Worm (Caenorhabditis elegans) whole organism, late embryonic: Measurements from ENCODE around the gene R06F6.12.

Experiments used
- K02D7.2 ChIP-seq: sonication (generic microtip); optimal IDR thresholded peaks from 2 replicates; lab custom pipeline; 2017; ENCODE audit warnings: mild to moderate bottlenecking, missing genetic modification characterization, missing compliant biosample characterization
- K09A11.1 ChIP-seq: sonication (generic microtip); optimal IDR thresholded peaks from 2 replicates; lab custom pipeline; 2017; ENCODE audit warnings: antibody characterized with exemption, mild to moderate bottlenecking, missing genetic modification characterization, missing compliant biosample characterization; ENCODE audit not compliant: insufficient read depth
- T23F11.4 ChIP-seq: fragments of 200-800 bp; sonication (Bioruptor generic); optimal IDR thresholded peaks from 2 replicates; lab custom pipeline; 2018; ENCODE audit warnings: mild to moderate bottlenecking, missing genetic modification characterization, missing compliant biosample characterization
- Y22D7AL.16 ChIP-seq: sonication (generic microtip); optimal IDR thresholded peaks from 2 replicates; lab custom pipeline; 2016; ENCODE audit warnings: missing genetic modification characterization, missing compliant biosample characterization
- ahr-1 ChIP-seq: sonication (generic microtip); optimal IDR thresholded peaks from 2 replicates; lab custom pipeline; 2016; ENCODE audit warnings: missing genetic modification characterization, missing compliant biosample characterization
- ama-1 ChIP-seq: fragments of 150-350 bp; optimal IDR thresholded peaks from 2 replicates; lab custom pipeline; 2014
- ceh-18 ChIP-seq: sonication (generic microtip); optimal IDR thresholded peaks from 2 replicates; lab custom pipeline; 2016; ENCODE audit warnings: missing genetic modification characterization, missing compliant biosample characterization
- ceh-19 ChIP-seq: fragments of 200-800 bp; sonication (Bioruptor generic); optimal IDR thresholded peaks from 2 replicates; lab custom pipeline; 2018; ENCODE audit warnings: mild to moderate bottlenecking, missing genetic modification characterization, missing compliant biosample characterization
- ceh-22 ChIP-seq: sonication (generic microtip); optimal IDR thresholded peaks from 2 replicates; lab custom pipeline; 2017; ENCODE audit warnings: missing biosample characterization, missing genetic modification characterization
- ceh-24 ChIP-seq: sonication (generic microtip); optimal IDR thresholded peaks from 2 replicates; lab custom pipeline; 2016; ENCODE audit warnings: mild to moderate bottlenecking, missing genetic modification characterization, missing compliant biosample characterization
- ceh-30 ChIP-seq: fragments of 150-350 bp; optimal IDR thresholded peaks from 2 replicates; lab custom pipeline; 2014; ENCODE audit warnings: missing biosample characterization, missing genetic modification characterization
- ceh-31 ChIP-seq: sonication (generic microtip); optimal IDR thresholded peaks from 2 replicates; lab custom pipeline; 2016; ENCODE audit warnings: missing genetic modification characterization, missing compliant biosample characterization
- ceh-45 ChIP-seq: fragments of 200-800 bp; sonication (Bioruptor generic); IDR thresholded peaks from 2 replicates; pipeline ENCODE4 v1.3.6; 2022; ENCODE audit warnings: missing genetic modification reagents, missing genetic modification characterization, missing compliant biosample characterization
- ceh-6 ChIP-seq: fragments of 200-800 bp; sonication (Bioruptor generic); optimal IDR thresholded peaks from 2 replicates; lab custom pipeline; 2018; ENCODE audit warnings: mild to moderate bottlenecking, missing genetic modification characterization, missing compliant biosample characterization
- ceh-9 ChIP-seq: sonication (generic microtip); optimal IDR thresholded peaks from 2 replicates; lab custom pipeline; 2016; ENCODE audit warnings: mild to moderate bottlenecking, missing genetic modification characterization, inconsistent platforms, missing compliant biosample characterization
- che-1 ChIP-seq: sonication (generic microtip); optimal IDR thresholded peaks from 2 replicates; lab custom pipeline; 2016; ENCODE audit warnings: mild to moderate bottlenecking, missing genetic modification characterization, missing compliant biosample characterization
- dmd-4 ChIP-seq: sonication (generic microtip); optimal IDR thresholded peaks from 2 replicates; lab custom pipeline; 2016; ENCODE audit warnings: borderline replicate concordance, missing genetic modification characterization, missing compliant biosample characterization
- elt-2 ChIP-seq: sonication (generic microtip); optimal IDR thresholded peaks from 2 replicates; lab custom pipeline; 2016; ENCODE audit warnings: missing genetic modification reagents, missing genetic modification characterization, missing compliant biosample characterization
- elt-4 ChIP-seq: sonication (generic microtip); optimal IDR thresholded peaks from 2 replicates; lab custom pipeline; 2016; ENCODE audit warnings: missing genetic modification characterization, missing compliant biosample characterization
- ets-4 ChIP-seq: sonication (generic microtip); optimal IDR thresholded peaks from 2 replicates; lab custom pipeline; 2016; ENCODE audit warnings: missing genetic modification characterization, missing compliant biosample characterization
- eyg-1 ChIP-seq: sonication (generic microtip); optimal IDR thresholded peaks from 2 replicates; lab custom pipeline; 2016; ENCODE audit warnings: missing genotype, missing genetic modification characterization, missing compliant biosample characterization
- fkh-10 ChIP-seq: fragments of 150-350 bp; optimal IDR thresholded peaks from 2 replicates; lab custom pipeline; 2014; ENCODE audit warnings: missing biosample characterization, missing genetic modification reagents, missing genetic modification characterization
- fkh-6 ChIP-seq: sonication (generic microtip); optimal IDR thresholded peaks from 2 replicates; lab custom pipeline; 2016; ENCODE audit warnings: missing genetic modification characterization, missing compliant biosample characterization
- gmeb-2 ChIP-seq: sonication (generic microtip); optimal IDR thresholded peaks from 2 replicates; lab custom pipeline; 2016; ENCODE audit warnings: missing genetic modification characterization, inconsistent platforms, missing compliant biosample characterization
- hlh-15 ChIP-seq: sonication (generic microtip); optimal IDR thresholded peaks from 2 replicates; lab custom pipeline; 2016; ENCODE audit warnings: missing genetic modification characterization, missing compliant biosample characterization
- hlh-30 ChIP-seq: sonication (generic microtip); optimal IDR thresholded peaks from 2 replicates; lab custom pipeline; 2017; ENCODE audit warnings: antibody characterized with exemption, missing genetic modification characterization, missing compliant biosample characterization; ENCODE audit not compliant: insufficient read depth
- hlh-6 ChIP-seq: sonication (generic microtip); optimal IDR thresholded peaks from 2 replicates; lab custom pipeline; 2016; ENCODE audit warnings: missing genotype, missing genetic modification characterization, missing compliant biosample characterization
- lin-11 ChIP-seq: fragments of 200-800 bp; sonication (Bioruptor generic); optimal IDR thresholded peaks from 2 replicates; lab custom pipeline; 2018; ENCODE audit warnings: mild to moderate bottlenecking, missing genetic modification characterization, missing compliant biosample characterization
- madf-2 ChIP-seq: sonication (generic microtip); optimal IDR thresholded peaks from 2 replicates; lab custom pipeline; 2017; ENCODE audit warnings: missing genetic modification characterization, missing compliant biosample characterization
- mec-3 ChIP-seq: sonication (generic microtip); optimal IDR thresholded peaks from 2 replicates; lab custom pipeline; 2016; ENCODE audit warnings: borderline replicate concordance, missing genetic modification characterization, missing compliant biosample characterization
- nfya-1 ChIP-seq: sonication (generic microtip); optimal IDR thresholded peaks from 2 replicates; lab custom pipeline; 2017; ENCODE audit warnings: missing genetic modification characterization, mild to moderate bottlenecking, missing compliant biosample characterization, antibody characterized with exemption, moderate library complexity
- nhr-11 ChIP-seq: fragments of 150-350 bp; optimal IDR thresholded peaks from 2 replicates; lab custom pipeline; 2014; ENCODE audit warnings: missing biosample characterization, missing genetic modification characterization
- nhr-232 ChIP-seq: sonication (generic microtip); optimal IDR thresholded peaks from 2 replicates; lab custom pipeline; 2016; ENCODE audit warnings: missing genetic modification characterization, missing compliant biosample characterization
- npax-4 ChIP-seq: sonication (generic microtip); optimal IDR thresholded peaks from 2 replicates; lab custom pipeline; 2016; ENCODE audit warnings: missing genetic modification characterization, missing compliant biosample characterization
- odd-2 ChIP-seq: sonication (generic microtip); optimal IDR thresholded peaks from 2 replicates; lab custom pipeline; 2017; ENCODE audit warnings: antibody characterized with exemption, mild to moderate bottlenecking, missing genetic modification characterization, missing compliant biosample characterization
- pag-3 ChIP-seq: sonication (generic microtip); optimal IDR thresholded peaks from 2 replicates; lab custom pipeline; 2016; ENCODE audit warnings: missing compliant biosample characterization, missing genetic modification characterization, borderline replicate concordance
- pat-9 ChIP-seq: fragments of 200-800 bp; sonication (Bioruptor generic); optimal IDR thresholded peaks from 2 replicates; lab custom pipeline; 2018; ENCODE audit warnings: mild to moderate bottlenecking, missing genetic modification characterization, moderate library complexity, missing compliant biosample characterization
- pha-2 ChIP-seq: sonication (generic microtip); optimal IDR thresholded peaks from 2 replicates; lab custom pipeline; 2017; ENCODE audit warnings: mild to moderate bottlenecking, missing genetic modification characterization, missing compliant biosample characterization
- pha-4 ChIP-seq: fragments of 150-350 bp; optimal IDR thresholded peaks from 2 replicates; lab custom pipeline; 2018; ENCODE audit warnings: missing biosample characterization, missing genetic modification reagents, missing genetic modification characterization
- pqm-1 ChIP-seq: sonication (generic microtip); optimal IDR thresholded peaks from 2 replicates; lab custom pipeline; 2016; ENCODE audit warnings: missing genetic modification characterization, missing compliant biosample characterization
- pros-1 ChIP-seq: fragments of 150-350 bp; optimal IDR thresholded peaks from 2 replicates; lab custom pipeline; 2014; ENCODE audit warnings: missing biosample characterization, missing genetic modification reagents, missing genetic modification characterization
- ref-2 ChIP-seq: sonication (generic microtip); optimal IDR thresholded peaks from 2 replicates; lab custom pipeline; 2016; ENCODE audit warnings: missing genetic modification characterization, missing compliant biosample characterization
- sdc-2 ChIP-seq: sonication (generic microtip); optimal IDR thresholded peaks from 2 replicates; lab custom pipeline; 2016; ENCODE audit warnings: missing genotype, missing genetic modification characterization, missing compliant biosample characterization
- sox-2 ChIP-seq: fragments of 200-800 bp; sonication (Bioruptor generic); IDR thresholded peaks from 2 replicates; pipeline ENCODE4 v1.3.6; 2022; ENCODE audit warnings: missing genetic modification reagents, missing genetic modification characterization, missing compliant biosample characterization
- syd-9 ChIP-seq: sonication (generic microtip); optimal IDR thresholded peaks from 2 replicates; lab custom pipeline; 2016; ENCODE audit warnings: mild to moderate bottlenecking, missing genetic modification characterization, moderate library complexity, missing compliant biosample characterization
- tbx-2 ChIP-seq: sonication (generic microtip); optimal IDR thresholded peaks from 2 replicates; lab custom pipeline; 2016; ENCODE audit warnings: missing genetic modification characterization, missing compliant biosample characterization
- tbx-7 ChIP-seq: sonication (generic microtip); optimal IDR thresholded peaks from 2 replicates; lab custom pipeline; 2016; ENCODE audit warnings: missing genotype, missing genetic modification characterization, missing compliant biosample characterization
- ttx-3 ChIP-seq: sonication (generic microtip); optimal IDR thresholded peaks from 2 replicates; lab custom pipeline; 2016; ENCODE audit warnings: missing genetic modification reagents, missing genetic modification characterization, missing compliant biosample characterization
- unc-3 ChIP-seq, 2 experiments: fragments of 200-800 bp in 1 of 2; sonication (Bioruptor generic) in 1 of 2; sonication (generic microtip) in 1 of 2; conservative IDR thresholded peaks in 1 of 2; optimal IDR thresholded peaks in 1 of 2; 2 replicates each; pipeline versions ENCODE4 v1.3.6 to Lab custom; 2016 to 2022; ENCODE audit warnings: missing compliant biosample characterization in 2 of 2, missing genetic modification characterization in 2 of 2, missing genetic modification reagents in 1 of 2
- unc-42 ChIP-seq: sonication (generic microtip); optimal IDR thresholded peaks from 2 replicates; lab custom pipeline; 2016; ENCODE audit warnings: missing genotype, missing genetic modification characterization, missing compliant biosample characterization
- unc-86 ChIP-seq: sonication (generic microtip); optimal IDR thresholded peaks from 2 replicates; lab custom pipeline; 2016; ENCODE audit warnings: missing genetic modification characterization, missing compliant biosample characterization
- zip-5 ChIP-seq: sonication (generic microtip); optimal IDR thresholded peaks from 2 replicates; lab custom pipeline; 2016; ENCODE audit warnings: missing genetic modification characterization, missing compliant biosample characterization

Gene R06F6.12

DNA sequence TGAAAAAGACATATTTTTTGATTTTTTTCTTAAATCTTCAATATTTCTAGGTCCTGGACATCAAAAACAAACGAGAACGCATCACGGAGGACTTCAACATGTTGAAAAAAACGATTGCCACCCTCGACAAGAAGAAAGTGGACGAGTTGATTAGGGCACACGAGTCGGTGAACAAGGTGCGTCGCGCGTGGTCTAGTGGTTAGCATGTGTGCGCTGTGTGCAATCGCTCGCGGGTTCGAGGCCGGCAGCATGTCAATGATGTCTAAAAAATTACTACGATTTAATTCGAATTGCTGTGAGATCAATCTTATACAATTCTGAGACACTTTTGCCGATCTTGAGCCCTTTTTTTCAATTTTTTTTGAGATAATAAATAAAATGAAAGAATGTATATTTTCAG is 16.2 kb upstream of the R06F6.12 start:
- TF ChIP-seq unc-3 (GFP tag; conservative IDR thresholded peaks at IDR 0.05; lab: Robert Waterston, UW): peak; percentile 77
- TF ChIP-seq unc-3 (tag; optimal IDR thresholded peaks at IDR 0.05; lab: Kevin White, UChicago): peak; percentile 84
- no peak for TF ChIP-seq ets-4 (tag; lab: Kevin White, UChicago)
- peak; percentile 59 for TF ChIP-seq dmd-4 (tag; lab: Kevin White, UChicago)
- peak; percentile 92 for TF ChIP-seq ceh-19 (GFP tag; lab: Kevin White, UChicago)
- peak; percentile 36 for TF ChIP-seq unc-42
- peak; percentile 85 for TF ChIP-seq K09A11.1 (tag; lab: Kevin White, UChicago)
- peak; percentile 95 for TF ChIP-seq pat-9 (tag; lab: Kevin White, UChicago)
- TF ChIP-seq pha-2: peak; percentile 88
- peak; percentile 88 for TF ChIP-seq gmeb-2
- peak; percentile 86 for TF ChIP-seq lin-11 (tag; lab: Kevin White, UChicago)
- peak; percentile 77 for TF ChIP-seq ahr-1 (tag; lab: Kevin White, UChicago)
- peak; percentile 16 for TF ChIP-seq ceh-30 (tag; lab: Kevin White, UChicago)
- no peak for TF ChIP-seq fkh-10 (GFP tag; lab: Kevin White, UChicago)
- TF ChIP-seq pros-1 (tag; lab: Kevin White, UChicago): peak; percentile 35
- peak; percentile 67; the same call in 1 of the 2 replicates for TF ChIP-seq ceh-45
- peak; percentile 69 for TF ChIP-seq ceh-31 (tag; lab: Kevin White, UChicago)
- TF ChIP-seq ceh-18 (tag; lab: Kevin White, UChicago): peak; percentile 85
- TF ChIP-seq K02D7.2: peak; percentile 83
- TF ChIP-seq Y22D7AL.16 (tag; lab: Kevin White, UChicago): peak; percentile 81
- peak; percentile 55 for TF ChIP-seq mec-3 (tag; lab: Kevin White, UChicago)
- TF ChIP-seq ttx-3 (tag; lab: Kevin White, UChicago): peak; percentile 90
- peak; percentile 67 for TF ChIP-seq pqm-1 (tag; lab: Kevin White, UChicago)
- TF ChIP-seq ceh-22 (tag; lab: Kevin White, UChicago): peak; percentile 35
- TF ChIP-seq tbx-7 (tag; lab: Kevin White, UChicago): peak; percentile 68
- TF ChIP-seq fkh-6 (tag; lab: Kevin White, UChicago): peak; percentile 84
- TF ChIP-seq ceh-6 (GFP tag; lab: Kevin White, UChicago): peak; percentile 91
- peak; percentile 79 for TF ChIP-seq hlh-30 (tag; lab: Kevin White, UChicago)
- TF ChIP-seq unc-86 (tag; lab: Kevin White, UChicago): peak; percentile 91
- TF ChIP-seq zip-5 (tag; lab: Kevin White, UChicago): peak; percentile 65
- no peak for TF ChIP-seq pha-4 (tag; lab: Kevin White, UChicago)
- no peak for TF ChIP-seq ama-1 (lab: Kevin White, UChicago)
- TF ChIP-seq nhr-11: no peak
- peak; percentile 93 for TF ChIP-seq eyg-1 (tag; lab: Kevin White, UChicago)
- TF ChIP-seq hlh-15 (tag; lab: Kevin White, UChicago): peak; percentile 71
- TF ChIP-seq npax-4 (tag; lab: Kevin White, UChicago): peak; percentile 82
- peak; percentile 77 for TF ChIP-seq odd-2
- TF ChIP-seq sox-2 (GFP tag; lab: Robert Waterston, UW): peak; percentile 82
- peak; percentile 86 for TF ChIP-seq T23F11.4 (GFP tag; lab: Kevin White, UChicago)
- TF ChIP-seq ceh-9 (tag; lab: Kevin White, UChicago): peak; percentile 71
- peak; percentile 87 for TF ChIP-seq syd-9 (tag; lab: Kevin White, UChicago)
- peak; percentile 94 for TF ChIP-seq elt-2
- TF ChIP-seq sdc-2 (tag; lab: Kevin White, UChicago): peak; percentile 82
- TF ChIP-seq tbx-2 (tag; lab: Kevin White, UChicago): peak; percentile 93
- peak; percentile 5 for TF ChIP-seq pag-3 (tag; lab: Kevin White, UChicago)
- TF ChIP-seq madf-2 (tag; lab: Kevin White, UChicago): peak; percentile 83
- TF ChIP-seq nfya-1 (tag; lab: Kevin White, UChicago): peak; percentile 74
- TF ChIP-seq ref-2 (tag; lab: Kevin White, UChicago): peak; percentile 75
- peak; percentile 88 for TF ChIP-seq hlh-6
- TF ChIP-seq che-1 (tag; lab: Kevin White, UChicago): peak; percentile 91
- peak; percentile 87 for TF ChIP-seq nhr-232
- TF ChIP-seq ceh-24: peak; percentile 59
- TF ChIP-seq elt-4 (tag; lab: Kevin White, UChicago): peak; percentile 5
